Worm (Caenorhabditis elegans): Measurements from ENCODE around the gene cutl-2.

DNA sequence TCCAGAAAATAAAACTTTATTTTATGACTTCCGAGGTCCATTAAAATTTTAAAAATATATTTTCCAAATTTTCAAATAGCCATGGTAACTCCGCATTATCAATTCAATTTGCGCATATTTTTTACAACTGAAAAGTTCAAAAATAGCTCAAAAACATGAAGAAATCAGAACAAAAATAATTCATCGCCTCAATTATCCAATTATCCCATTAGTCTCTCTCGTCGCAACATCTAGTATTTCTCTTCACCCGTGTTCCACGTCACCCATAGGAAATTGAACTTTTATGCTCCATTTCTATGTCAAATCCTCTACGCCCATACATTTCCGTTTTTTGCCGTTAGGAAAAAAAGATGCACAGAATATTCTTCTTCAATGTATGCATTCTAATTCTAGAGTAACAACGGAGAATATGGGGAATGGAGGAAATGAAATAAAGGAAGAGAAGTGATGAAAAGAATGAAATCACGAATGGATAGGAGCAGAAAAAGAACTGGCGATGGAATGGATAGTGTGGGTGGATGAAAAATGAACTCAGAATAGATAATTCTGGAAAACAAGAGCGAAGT is 34.3 kb downstream of the cutl-2 start:
- TF ChIP-seq hmg-20 (GFP tag; IDR thresholded peaks at IDR 0.05) (no peak), snpc-3.4 (tag; optimal IDR thresholded peaks at IDR 0.05) (no peak)

Data from whole organism, young adult.